Worm (Caenorhabditis elegans) whole organism, L4 larva: ENCODE results near the gene Y48C3A.20.

ENCODE experiments used
- F26F4.8 ChIP-seq: fragments of 200-800 bp; sonication (Bioruptor generic); conservative IDR thresholded peaks from 2 replicates; pipeline ENCODE4 v1.3.6; 2022; ENCODE audit warnings: missing genetic modification characterization, missing compliant biosample characterization
- Y48G9A.11 ChIP-seq: fragments of 200-800 bp; sonication (Bioruptor generic); IDR thresholded peaks from 2 replicates; pipeline ENCODE4 v1.3.6; 2022; ENCODE audit warnings: missing genetic modification reagents, missing genetic modification characterization, missing compliant biosample characterization
- aly-2 ChIP-seq: sonication (generic microtip); optimal IDR thresholded peaks from 2 replicates; lab custom pipeline; 2018; ENCODE audit warnings: missing biosample characterization, missing genetic modification characterization
- arid-1 ChIP-seq: fragments of 200-800 bp; sonication (Bioruptor generic); conservative IDR thresholded peaks from 2 replicates; pipeline ENCODE4 v1.3.6; 2022; ENCODE audit warnings: missing genetic modification reagents, missing genetic modification characterization, missing compliant biosample characterization
- ceh-20 ChIP-seq: fragments of 200-800 bp; sonication (Bioruptor generic); IDR thresholded peaks from 2 replicates; pipeline ENCODE4 v1.3.6; 2022; ENCODE audit warnings: missing genetic modification reagents, missing genetic modification characterization, missing compliant biosample characterization
- ceh-28 ChIP-seq: fragments of 150-350 bp; optimal IDR thresholded peaks from 2 replicates; lab custom pipeline; 2014; ENCODE audit warnings: missing biosample characterization, missing genetic modification reagents, missing genetic modification characterization
- cey-2 ChIP-seq: sonication (generic microtip); optimal IDR thresholded peaks from 3 replicates; lab custom pipeline; 2017; ENCODE audit warnings: missing genetic modification characterization, mild to moderate bottlenecking, missing compliant biosample characterization, antibody characterized with exemption, borderline replicate concordance; ENCODE audit not compliant: insufficient read depth
- hif-1 ChIP-seq, 2 experiments: sonication (generic microtip); optimal IDR thresholded peaks; 2 replicates each; lab custom pipeline; 2016 to 2017; ENCODE audit warnings: missing compliant biosample characterization in 2 of 2, missing genetic modification characterization in 2 of 2, missing genetic modification reagents in 2 of 2, missing genotype in 2 of 2, mild to moderate bottlenecking in 1 of 2
- hmg-1.1 ChIP-seq: fragments of 200-800 bp; sonication (Bioruptor generic); IDR thresholded peaks from 2 replicates; pipeline ENCODE4 v1.3.6; 2022; ENCODE audit warnings: missing genetic modification reagents, missing genetic modification characterization, missing compliant biosample characterization
- jun-1 ChIP-seq: fragments of 150-350 bp; optimal IDR thresholded peaks from 2 replicates; lab custom pipeline; 2014; ENCODE audit warnings: missing biosample characterization, missing genetic modification reagents, missing genetic modification characterization
- lin-39 ChIP-seq: fragments of 150-350 bp; optimal IDR thresholded peaks from 2 replicates; lab custom pipeline; 2014; ENCODE audit warnings: missing biosample characterization, missing genetic modification reagents, missing genetic modification characterization
- lsy-2 ChIP-seq, 2 experiments: fragments of 150-350 bp in 1 of 2; sonication (generic microtip) in 1 of 2; optimal IDR thresholded peaks; 2 replicates each; lab custom pipeline; 2014 to 2017; ENCODE audit warnings: missing biosample characterization in 2 of 2, missing genetic modification characterization in 2 of 2
- madf-5 ChIP-seq, 2 experiments: fragments of 200-800 bp; sonication (Bioruptor generic); IDR thresholded peaks; 2 replicates each; pipeline ENCODE4 v1.3.6; 2022; ENCODE audit warnings: missing compliant biosample characterization in 2 of 2, missing genetic modification characterization in 2 of 2
- mdt-29 ChIP-seq: fragments of 200-800 bp; sonication (Bioruptor generic); IDR thresholded peaks from 2 replicates; pipeline ENCODE4 v1.3.6; 2022; ENCODE audit warnings: missing genetic modification reagents, missing genetic modification characterization, missing compliant biosample characterization
- mep-1 ChIP-seq: fragments of 150-350 bp; sonication (generic microtip); optimal IDR thresholded peaks from 3 replicates; lab custom pipeline; 2014; ENCODE audit warnings: missing biosample characterization, missing genetic modification characterization
- nhr-10 ChIP-seq: fragments of 150-350 bp; optimal IDR thresholded peaks from 2 replicates; lab custom pipeline; 2014; ENCODE audit warnings: missing biosample characterization, missing genetic modification characterization
- nhr-237 ChIP-seq: sonication (generic microtip); optimal IDR thresholded peaks from 2 replicates; lab custom pipeline; 2017; ENCODE audit warnings: missing biosample characterization, missing genetic modification characterization
- nhr-25 ChIP-seq: sonication (generic microtip); optimal IDR thresholded peaks from 2 replicates; lab custom pipeline; 2017; ENCODE audit warnings: missing genetic modification characterization, mild to moderate bottlenecking, missing compliant biosample characterization, antibody characterized with exemption, moderate library complexity, borderline replicate concordance; ENCODE audit not compliant: insufficient read depth
- nhr-76 ChIP-seq: fragments of 150-350 bp; optimal IDR thresholded peaks from 2 replicates; lab custom pipeline; 2014; ENCODE audit warnings: missing biosample characterization, missing genetic modification characterization
- pqm-1 ChIP-seq: sonication (generic microtip); optimal IDR thresholded peaks from 2 replicates; lab custom pipeline; 2017; ENCODE audit warnings: missing biosample characterization, missing genetic modification characterization
- sdz-12 ChIP-seq: fragments of 200-800 bp; sonication (Bioruptor generic); optimal IDR thresholded peaks from 2 replicates; lab custom pipeline; 2018; ENCODE audit warnings: mild to moderate bottlenecking, missing genetic modification characterization, missing compliant biosample characterization
- set-16 ChIP-seq: fragments of 200-800 bp; sonication (Bioruptor generic); IDR thresholded peaks from 2 replicates; pipeline ENCODE4 v1.3.6; 2022; ENCODE audit warnings: missing genetic modification reagents, missing genetic modification characterization, missing compliant biosample characterization
- skn-1 ChIP-seq: fragments of 150-350 bp; optimal IDR thresholded peaks from 2 replicates; lab custom pipeline; 2014; ENCODE audit warnings: missing biosample characterization, missing genetic modification characterization
- snpc-1.2 ChIP-seq: fragments of 200-800 bp; sonication (Bioruptor generic); IDR thresholded peaks from 2 replicates; pipeline ENCODE4 v1.3.6; 2022; ENCODE audit warnings: missing genetic modification reagents, missing genetic modification characterization, missing compliant biosample characterization
- snpc-4 ChIP-seq: fragments of 150-350 bp; optimal IDR thresholded peaks from 2 replicates; lab custom pipeline; 2014; ENCODE audit warnings: missing biosample characterization, missing genetic modification characterization
- tra-1 ChIP-seq: fragments of 200-800 bp; sonication (Bioruptor generic); IDR thresholded peaks from 2 replicates; pipeline ENCODE4 v1.3.6; 2022; ENCODE audit warnings: missing genetic modification reagents, missing genetic modification characterization, missing compliant biosample characterization
- unc-39 ChIP-seq: sonication (generic microtip); optimal IDR thresholded peaks from 2 replicates; lab custom pipeline; 2017; ENCODE audit warnings: missing biosample characterization, missing genetic modification characterization
- unc-62 ChIP-seq, 3 experiments: fragments of 150-350 bp in 1 of 3; sonication (generic microtip); optimal IDR thresholded peaks in 2 of 3; peaks in 1 of 3; 1 replicate in 1 of 3; 2 replicates in 2 of 3; lab custom pipeline; 2014 to 2017; ENCODE audit warnings: missing biosample characterization in 3 of 3, missing genetic modification characterization in 3 of 3, missing genetic modification reagents in 3 of 3, missing genotype in 1 of 3
- zip-11 ChIP-seq: fragments of 200-800 bp; sonication (Bioruptor generic); IDR thresholded peaks from 2 replicates; pipeline ENCODE4 v1.3.6; 2022; ENCODE audit warnings: missing genetic modification characterization, missing compliant biosample characterization
- ztf-11 ChIP-seq: fragments of 150-350 bp; optimal IDR thresholded peaks from 2 replicates; lab custom pipeline; 2014; ENCODE audit warnings: missing biosample characterization, missing genetic modification characterization

Y48C3A.20 gene

ce11 chrII:13339984-13340383 is 29.4 kb upstream of the Y48C3A.20 start:
- TF ChIP-seq zip-11 (GFP tag; lab: Robert Waterston, UW) (no peak), Y48G9A.11 (GFP tag; lab: Robert Waterston, UW) (0 out of 2 replicates have a peak, but pooled peaks have one; percentile 7)

- TF ChIP-seq ceh-28 (tag; lab: Kevin White, UChicago) (no peak), tra-1 (GFP tag; lab: Robert Waterston, UW) (no peak), hif-1 (tag; optimal IDR thresholded peaks at IDR 0.05; lab: Kevin White, UChicago) (no peak)
Observed at ce11 chrII:13341320-13341719, 28.1 kb upstream of the Y48C3A.20 start.

ce11 chrII:13356092-13356491 is 13.3 kb upstream of the Y48C3A.20 start, which contains the start of gene dmsr-3:
TSS of gene dmsr-3 (minus strand) at chrII:13356192.
- TF ChIP-seq arid-1 (GFP tag; lab: Robert Waterston, UW): no peak

- no peak for TF ChIP-seq skn-1
- TF ChIP-seq pqm-1 (tag; lab: Kevin White, UChicago): no peak
- TF ChIP-seq unc-62 (GFP tag; optimal IDR thresholded peaks at IDR 0.05 in 1 of 2; lab: Kevin White, UChicago): peak in 1 of 2 experiments; percentile 91
- no peak for TF ChIP-seq unc-62 (tag; optimal IDR thresholded peaks at IDR 0.05; lab: Kevin White, UChicago)
- TF ChIP-seq aly-2 (tag; lab: Kevin White, UChicago): no peak
- no peak for TF ChIP-seq mdt-29 (GFP tag; lab: Robert Waterston, UW)
- TF ChIP-seq ztf-11: no peak
- TF ChIP-seq, all 104 proteins: peak for 1
Observed at ce11 chrII:13367784-13368183, 1.6 kb upstream of the Y48C3A.20 start.

- TF ChIP-seq nhr-10 (tag; lab: Kevin White, UChicago) (no peak), madf-5 (GFP tag; IDR thresholded peaks at IDR 0.05; lab: Robert Waterston, UW) (no peak)
Observed at ce11 chrII:13376112-13376511, 6.7 kb downstream of the Y48C3A.20 start, which contains the start of gene Y48C3A.12. TSS of gene Y48C3A.12 (plus strand) at chrII:13376412.

- TF ChIP-seq set-16 (GFP tag; lab: Robert Waterston, UW): peak; percentile 71
- no peak for TF ChIP-seq hmg-1.1 (GFP tag; lab: Robert Waterston, UW)
Observed at ce11 chrII:13383061-13383460, 13.7 kb downstream of the Y48C3A.20 start.

ce11 chrII:13389461-13389860 is 20.1 kb downstream of the Y48C3A.20 start, which contains the start of gene Y48C3A.14:
TSS of gene Y48C3A.14 (plus strand) at chrII:13389761.
- TF ChIP-seq ztf-11 (no peak), F26F4.8 (no peak), zip-11 (GFP tag; lab: Robert Waterston, UW) (no peak), hmg-1.1 (GFP tag; lab: Robert Waterston, UW) (no peak), ceh-20 (GFP tag; lab: Robert Waterston, UW) (no peak), hif-1 (tag; optimal IDR thresholded peaks at IDR 0.05; lab: Kevin White, UChicago) (no peak), sdz-12 (GFP tag; lab: Kevin White, UChicago) (no peak), lin-39 (tag; lab: Kevin White, UChicago) (no peak), cey-2 (no peak), mep-1 (tag; lab: Kevin White, UChicago) (no peak), nhr-237 (tag; lab: Kevin White, UChicago) (no peak), nhr-25 (tag; lab: Kevin White, UChicago) (no peak), jun-1 (no peak), unc-39 (tag; lab: Kevin White, UChicago) (no peak), lsy-2 (tag; optimal IDR thresholded peaks at IDR 0.05; lab: Kevin White, UChicago) (no peak), snpc-4 (tag; lab: Kevin White, UChicago) (no peak), snpc-1.2 (GFP tag; lab: Robert Waterston, UW) (no peak), nhr-76 (tag; lab: Kevin White, UChicago) (no peak)
